Fruit fly (Drosophila melanogaster): ENCODE data around the gene CG4364.

The CG4364 gene

DNA sequence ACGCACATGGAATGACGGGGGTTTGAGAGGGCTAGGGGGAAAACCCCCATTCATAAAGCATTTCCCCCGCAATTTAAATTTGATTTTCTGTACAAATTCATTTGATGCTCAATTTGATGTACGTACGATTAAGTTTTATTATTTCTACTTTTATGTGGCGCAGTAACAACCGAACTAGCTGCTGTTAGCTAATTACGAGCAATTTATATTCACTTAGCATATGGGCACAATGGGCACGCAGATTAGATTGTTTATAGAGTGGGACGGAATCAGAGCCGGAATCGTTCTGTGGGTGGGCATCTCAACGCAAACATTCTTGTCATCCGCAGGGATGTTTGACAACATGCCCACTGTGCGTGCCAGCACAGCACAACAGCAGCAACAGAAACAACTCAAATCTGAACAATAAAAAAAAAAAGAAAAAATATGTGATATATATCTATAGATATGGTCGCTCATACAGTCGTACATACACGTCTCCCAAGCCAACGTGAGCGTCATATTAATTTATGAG is 40.1 kb downstream of the CG4364 start:
- TF ChIP-seq Vsx2 (GFP tag; optimal IDR thresholded peaks at IDR 0.05; ENCODE audit: partially characterized antibody) (no peak), Hr78 (GFP tag; optimal IDR thresholded peaks at IDR 0.05) (no peak), sage (GFP tag; optimal IDR thresholded peaks at IDR 0.05) (peak; percentile 11), jim (GFP tag; optimal IDR thresholded peaks at IDR 0.05) (peak; percentile 21), ey (GFP tag; optimal IDR thresholded peaks at IDR 0.05) (no peak), Rel (GFP tag; optimal IDR thresholded peaks at IDR 0.05) (no peak), Rel (tag; optimal IDR thresholded peaks at IDR 0.05) (peak; percentile 33), brk (GFP tag; optimal IDR thresholded peaks at IDR 0.05) (no peak)

DNA sequence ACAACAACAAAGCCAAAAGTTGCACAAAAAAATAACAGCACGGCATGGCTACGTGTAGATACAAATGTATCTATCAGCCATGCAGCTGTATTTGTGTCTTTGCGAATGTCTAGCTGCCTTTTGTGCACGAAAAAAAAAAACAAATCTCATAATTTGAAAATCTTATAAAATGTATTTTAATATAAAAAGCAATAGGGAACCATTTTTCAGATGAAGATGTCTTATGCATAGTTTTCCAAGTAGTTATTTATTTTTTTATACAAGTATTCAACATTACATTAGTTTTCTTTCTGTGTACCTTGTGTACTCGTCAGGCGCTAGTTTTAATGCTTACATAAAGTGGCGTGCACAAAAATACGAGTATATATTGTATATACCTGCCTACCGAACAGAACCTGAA is 41.7 kb downstream of the CG4364 start:
- no peak for TF ChIP-seq woc (GFP tag; optimal IDR thresholded peaks at IDR 0.05)
- TF ChIP-seq Myc (optimal IDR thresholded peaks at IDR 0.05): no peak
- no peak for TF ChIP-seq usp (GFP tag; optimal IDR thresholded peaks at IDR 0.05)
- no peak for TF ChIP-seq Hr83 (GFP tag; optimal IDR thresholded peaks at IDR 0.05; ENCODE audit: poor library complexity, severe bottlenecking)
- no peak for TF ChIP-seq Abd-B (GFP tag; optimal IDR thresholded peaks at IDR 0.05)
- TF ChIP-seq jim (GFP tag; optimal IDR thresholded peaks at IDR 0.05): no peak
- TF ChIP-seq psq (GFP tag; optimal IDR thresholded peaks at IDR 0.05): no peak
- TF ChIP-seq dmrt93B (GFP tag; optimal IDR thresholded peaks at IDR 0.05): no peak
- TF ChIP-seq HLH106 (tag; optimal IDR thresholded peaks at IDR 0.05): no peak
- TF ChIP-seq N (GFP tag; optimal IDR thresholded peaks at IDR 0.05): no peak
- no peak for TF ChIP-seq Mio (GFP tag; optimal IDR thresholded peaks at IDR 0.05)
- no peak for TF ChIP-seq dsf (GFP tag; optimal IDR thresholded peaks at IDR 0.05; ENCODE audit: borderline replicate concordance)
- TF ChIP-seq Jra (GFP tag; optimal IDR thresholded peaks at IDR 0.05): no peak
- no peak for TF ChIP-seq brk (GFP tag; optimal IDR thresholded peaks at IDR 0.05)

DNA sequence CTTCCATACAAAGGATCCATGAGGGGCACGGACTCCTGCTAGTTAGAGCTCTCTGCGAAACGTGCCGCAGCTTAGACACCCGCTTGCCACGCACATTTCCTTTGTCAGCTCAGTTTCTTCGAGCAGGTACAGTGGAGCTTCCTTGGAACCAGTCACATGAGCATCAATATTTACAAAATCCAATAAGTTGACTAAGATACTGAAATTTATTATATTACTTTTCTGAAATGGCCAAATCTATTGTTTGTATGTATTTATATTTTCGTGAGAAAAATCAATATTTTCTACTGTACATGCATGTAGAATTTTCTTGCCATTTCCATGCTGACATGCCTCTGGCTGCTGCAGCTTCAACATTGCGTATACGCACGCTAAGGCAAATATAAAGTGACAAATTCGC is 48.1 kb downstream of the CG4364 start:
- no peak for TF ChIP-seq Hr78 (GFP tag; optimal IDR thresholded peaks at IDR 0.05)
- no peak for TF ChIP-seq rgr (GFP tag; optimal IDR thresholded peaks at IDR 0.05)
- TF ChIP-seq ey (GFP tag; optimal IDR thresholded peaks at IDR 0.05): no peak
- no peak for TF ChIP-seq dsf (GFP tag; optimal IDR thresholded peaks at IDR 0.05; ENCODE audit: borderline replicate concordance)

DNA sequence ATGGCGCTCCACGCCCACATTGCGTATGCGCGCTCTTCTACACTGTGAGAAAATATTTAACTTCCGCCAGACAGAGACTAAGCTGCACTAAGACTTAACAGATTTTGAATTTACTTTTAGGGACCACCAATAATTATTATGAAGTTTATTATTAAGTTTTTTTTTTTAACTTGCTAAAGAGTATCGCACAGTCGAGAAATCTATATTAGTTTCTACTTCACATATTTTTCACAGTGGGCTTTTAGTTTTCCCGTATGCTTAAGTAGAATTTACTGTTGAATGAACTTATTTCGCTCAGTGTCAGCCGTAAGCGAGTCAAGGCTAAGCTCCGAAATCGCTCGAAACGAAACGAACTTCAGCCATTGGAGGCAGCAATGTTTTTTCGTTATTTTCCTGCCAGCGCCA is 50.6 kb downstream of the CG4364 start:
- TF ChIP-seq Rel (GFP tag; optimal IDR thresholded peaks at IDR 0.05) (no peak), Rel (tag; optimal IDR thresholded peaks at IDR 0.05) (no peak), sv (GFP tag; optimal IDR thresholded peaks at IDR 0.05) (peak; percentile 25), HLH106 (tag; optimal IDR thresholded peaks at IDR 0.05) (peak; percentile 14)
